Fruit fly (Drosophila melanogaster): ENCODE results near the gene Jhbp16.

DNA sequence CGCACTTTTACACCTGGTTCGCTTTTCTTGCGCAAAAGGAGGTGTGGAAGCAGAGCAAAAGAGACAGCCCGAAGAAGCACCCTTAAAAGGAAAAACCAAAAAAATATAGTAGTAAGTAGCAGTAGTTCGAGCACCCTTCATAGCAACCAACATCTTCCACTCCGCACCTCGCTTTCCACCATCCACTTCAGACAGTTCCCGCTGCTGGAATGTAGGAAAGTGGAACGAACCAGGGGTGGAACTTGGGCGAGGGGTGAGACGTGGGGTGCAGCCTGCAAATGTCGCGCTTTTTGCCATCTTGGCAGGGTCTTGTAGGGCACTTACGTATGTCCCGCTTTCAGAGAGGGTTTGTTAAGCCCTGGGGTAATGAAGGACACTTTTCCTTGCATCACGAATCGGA lies 21.9 kb upstream of the Jhbp16 start:
- TF ChIP-seq psq (optimal IDR thresholded peaks at IDR 0.05) (no peak), Sin3A (optimal IDR thresholded peaks at IDR 0.05) (no peak), insv (optimal IDR thresholded peaks at IDR 0.05) (no peak), h (optimal IDR thresholded peaks at IDR 0.05) (no peak), ttk (optimal IDR thresholded peaks at IDR 0.05) (no peak), Myc (optimal IDR thresholded peaks at IDR 0.05) (no peak)

Measured in Kc167 (cell line).